Fruit fly (Drosophila melanogaster): ENCODE measurements around the gene CG17549.
A peak's percentile ranks its signal among the peaks of the same experiment; 100 is the strongest.

Gene CG17549

DNA sequence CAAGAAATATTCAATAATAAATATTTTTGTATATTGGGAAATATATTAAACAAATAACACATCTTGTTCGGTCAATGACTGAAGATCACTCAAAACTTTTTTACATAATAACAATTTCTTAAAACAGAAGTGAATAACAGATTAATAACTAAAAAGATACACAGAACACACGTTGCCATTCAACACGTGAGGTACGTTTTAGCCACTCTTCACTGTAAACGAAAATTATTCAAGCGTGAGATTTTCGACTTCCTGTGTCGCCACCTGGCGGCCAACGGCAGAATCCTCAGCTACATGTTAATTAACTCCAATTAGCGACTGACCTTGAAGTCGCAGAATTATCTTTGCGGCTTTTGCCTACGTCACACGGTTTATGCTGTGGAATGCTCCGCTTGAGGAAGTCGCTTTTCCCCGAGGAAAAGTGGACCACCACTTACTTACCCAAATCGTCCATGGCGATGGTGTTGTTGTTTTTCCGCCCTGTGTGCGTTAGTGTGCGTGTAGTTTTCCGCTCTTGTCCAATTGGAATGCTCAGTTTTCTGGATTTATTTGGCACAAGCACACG lies 36.0 kb upstream of the CG17549 start (continued):
- TF ChIP-seq CG6854 (GFP tag; optimal IDR thresholded peaks at IDR 0.05) (no peak), CG11902 (GFP tag; optimal IDR thresholded peaks at IDR 0.05) (peak; percentile 21), CG3032 (tag; optimal IDR thresholded peaks at IDR 0.05) (peak; percentile 57), CG6792 (GFP tag; optimal IDR thresholded peaks at IDR 0.05) (peak; percentile 26), CG6163 (GFP tag; IDR thresholded peaks at IDR 0.05) (peak; percentile 71), Gug (GFP tag; IDR thresholded peaks at IDR 0.05) (no peak), dsx (GFP tag; optimal IDR thresholded peaks at IDR 0.05; ENCODE audit: poor library complexity, severe bottlenecking) (no peak), esn (GFP tag; optimal IDR thresholded peaks at IDR 0.05) (peak; percentile 73), dac (GFP tag; optimal IDR thresholded peaks at IDR 0.05) (no peak), lz (GFP tag; optimal IDR thresholded peaks at IDR 0.05) (peak; percentile 50), Sox14 (GFP tag; optimal IDR thresholded peaks at IDR 0.05) (peak; percentile 31), cyc (GFP tag; optimal IDR thresholded peaks at IDR 0.05) (peak; percentile 53), ss (GFP tag; optimal IDR thresholded peaks at IDR 0.05) (no peak), Met (GFP tag; optimal IDR thresholded peaks at IDR 0.05) (peak; percentile 67), Sox102F (GFP tag; optimal IDR thresholded peaks at IDR 0.05) (peak; percentile 35), CG10631 (GFP tag; optimal IDR thresholded peaks at IDR 0.05) (peak; percentile 16), acj6 (GFP tag; optimal IDR thresholded peaks at IDR 0.05) (peak; percentile 65), Lpt (GFP tag; optimal IDR thresholded peaks at IDR 0.05) (no peak), vri (GFP tag; optimal IDR thresholded peaks at IDR 0.05) (peak; percentile 62), pdm3 (GFP tag; optimal IDR thresholded peaks at IDR 0.05) (peak; percentile 46), svp (GFP tag) (peak; percentile 76), CG3919 (GFP tag; optimal IDR thresholded peaks at IDR 0.05) (peak; percentile 56), CG34406 (GFP tag; optimal IDR thresholded peaks at IDR 0.05) (peak; percentile 52), Eip78C (GFP tag) (peak; percentile 86), Hr4 (GFP tag; optimal IDR thresholded peaks at IDR 0.05) (peak; percentile 54), CG8632 (GFP tag; optimal IDR thresholded peaks at IDR 0.05) (peak; percentile 46), eg (GFP tag; IDR thresholded peaks at IDR 0.05) (peak; percentile 59), CG8119 (GFP tag; IDR thresholded peaks at IDR 0.05) (peak; percentile 57; the same call in 2 of the 3 replicates), Smox (GFP tag; optimal IDR thresholded peaks at IDR 0.05) (peak; percentile 68), CG6808 (GFP tag; optimal IDR thresholded peaks at IDR 0.05) (peak; percentile 32), CG10669 (GFP tag; optimal IDR thresholded peaks at IDR 0.05) (peak; percentile 50), topi (GFP tag; optimal IDR thresholded peaks at IDR 0.05) (peak; percentile 58), CG9139 (GFP tag; optimal IDR thresholded peaks at IDR 0.05) (no peak), Eip93F (GFP tag; optimal IDR thresholded peaks at IDR 0.05) (no peak), achi (GFP tag; optimal IDR thresholded peaks at IDR 0.05) (peak; percentile 51), spab (GFP tag; optimal IDR thresholded peaks at IDR 0.05) (no peak)

DNA sequence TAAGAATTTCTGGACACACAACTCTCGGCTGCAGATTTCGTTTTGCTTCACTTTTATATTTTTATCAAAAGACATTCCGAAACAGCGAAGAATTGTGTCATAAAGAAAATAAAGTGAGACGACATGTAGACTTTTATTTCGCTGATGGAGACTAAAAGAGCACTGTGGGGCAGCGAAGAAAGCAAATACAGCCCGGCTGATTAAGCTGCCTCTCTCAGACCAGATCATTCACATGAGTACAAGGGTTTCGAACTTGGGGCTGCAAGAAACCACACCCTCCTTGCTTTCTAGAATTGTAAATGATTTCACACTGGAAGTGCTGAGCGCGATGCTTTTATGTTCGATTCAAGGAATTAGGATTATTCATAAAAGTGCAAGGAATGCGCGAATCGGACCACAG lies 35.2 kb upstream of the CG17549 start:
- TF ChIP-seq Hr39 (GFP tag; optimal IDR thresholded peaks at IDR 0.05) (no peak), Sox15 (GFP tag; optimal IDR thresholded peaks at IDR 0.05) (no peak), CG8319 (GFP tag; optimal IDR thresholded peaks at IDR 0.05) (no peak), CG10631 (GFP tag; optimal IDR thresholded peaks at IDR 0.05) (no peak), CG6163 (GFP tag; IDR thresholded peaks at IDR 0.05) (0 out of 3 replicates have a peak, but pooled peaks have one; percentile 36), CG11294 (GFP tag; IDR thresholded peaks at IDR 0.05) (no peak), salr (GFP tag; optimal IDR thresholded peaks at IDR 0.05) (no peak), CG11762 (GFP tag; optimal IDR thresholded peaks at IDR 0.05; ENCODE audit: insufficient read depth) (no peak), Gug (GFP tag; IDR thresholded peaks at IDR 0.05) (no peak), fd85E (GFP tag; optimal IDR thresholded peaks at IDR 0.05) (no peak), acj6 (GFP tag; optimal IDR thresholded peaks at IDR 0.05) (no peak), Eip93F (GFP tag; optimal IDR thresholded peaks at IDR 0.05) (no peak), Sox102F (GFP tag; optimal IDR thresholded peaks at IDR 0.05) (no peak), Sox14 (GFP tag; optimal IDR thresholded peaks at IDR 0.05) (no peak), svp (GFP tag) (peak; percentile 80), fd59A (GFP tag; optimal IDR thresholded peaks at IDR 0.05) (no peak), CG6854 (GFP tag; optimal IDR thresholded peaks at IDR 0.05) (no peak), achi (GFP tag; optimal IDR thresholded peaks at IDR 0.05) (no peak), ss (GFP tag; optimal IDR thresholded peaks at IDR 0.05) (peak in 1 of 2 experiments; percentile 7), CG9139 (GFP tag; optimal IDR thresholded peaks at IDR 0.05) (peak; percentile 1), dsx (GFP tag; optimal IDR thresholded peaks at IDR 0.05; ENCODE audit: poor library complexity, severe bottlenecking) (no peak), eg (GFP tag; IDR thresholded peaks at IDR 0.05) (no peak), CG6276 (GFP tag; optimal IDR thresholded peaks at IDR 0.05) (no peak), vri (GFP tag; optimal IDR thresholded peaks at IDR 0.05) (peak; percentile 44), CG4318 (GFP tag; optimal IDR thresholded peaks at IDR 0.05) (no peak), fkh (GFP tag; optimal IDR thresholded peaks at IDR 0.05) (no peak), topi (GFP tag; optimal IDR thresholded peaks at IDR 0.05) (no peak), lz (GFP tag; optimal IDR thresholded peaks at IDR 0.05) (no peak), spab (GFP tag; optimal IDR thresholded peaks at IDR 0.05) (no peak)
